Worm (Caenorhabditis elegans) whole organism, L4 larva: ENCODE measurements around the gene C52E2.2.

Experiments
- dve-1 ChIP-seq: sonication (generic microtip); optimal IDR thresholded peaks from 2 replicates; lab custom pipeline; 2017; ENCODE audit warnings: antibody characterized with exemption, mild to moderate bottlenecking, missing genetic modification characterization, missing compliant biosample characterization; ENCODE audit not compliant: insufficient read depth
- jun-1 ChIP-seq: fragments of 150-350 bp; optimal IDR thresholded peaks from 2 replicates; lab custom pipeline; 2014; ENCODE audit warnings: missing biosample characterization, missing genetic modification reagents, missing genetic modification characterization
- lin-13 ChIP-seq: fragments of 150-350 bp; optimal IDR thresholded peaks from 2 replicates; lab custom pipeline; 2014; ENCODE audit warnings: missing biosample characterization, missing genetic modification reagents, missing genetic modification characterization
- mes-2 ChIP-seq: sonication (generic microtip); optimal IDR thresholded peaks from 2 replicates; lab custom pipeline; 2016; ENCODE audit warnings: missing genotype, mild to moderate bottlenecking, missing genetic modification characterization, missing compliant biosample characterization; ENCODE audit not compliant: poor library complexity, severe bottlenecking
- nhr-28 ChIP-seq: fragments of 150-350 bp; optimal IDR thresholded peaks from 2 replicates; lab custom pipeline; 2014; ENCODE audit warnings: missing biosample characterization, missing genetic modification characterization
- pqm-1 ChIP-seq: sonication (generic microtip); optimal IDR thresholded peaks from 2 replicates; lab custom pipeline; 2017; ENCODE audit warnings: missing biosample characterization, missing genetic modification characterization
- saeg-2 ChIP-seq: fragments of 200-800 bp; sonication (Bioruptor generic); IDR thresholded peaks from 2 replicates; pipeline ENCODE4 v1.3.6; 2022; ENCODE audit warnings: missing genetic modification reagents, missing genetic modification characterization, missing compliant biosample characterization
- snpc-1.2 ChIP-seq: fragments of 200-800 bp; sonication (Bioruptor generic); IDR thresholded peaks from 2 replicates; pipeline ENCODE4 v1.3.6; 2022; ENCODE audit warnings: missing genetic modification reagents, missing genetic modification characterization, missing compliant biosample characterization
- snpc-4 ChIP-seq: fragments of 150-350 bp; optimal IDR thresholded peaks from 2 replicates; lab custom pipeline; 2014; ENCODE audit warnings: missing biosample characterization, missing genetic modification characterization
- ztf-11 ChIP-seq: fragments of 150-350 bp; optimal IDR thresholded peaks from 2 replicates; lab custom pipeline; 2014; ENCODE audit warnings: missing biosample characterization, missing genetic modification characterization

ce11 chrII:1819944-1820570, 32.5 kb upstream of the C52E2.2 start, which contains the start of gene fbxc-19:
- TF ChIP-seq ztf-11 (no peak), lin-13 (GFP tag; lab: Kevin White, UChicago) (no peak), saeg-2 (GFP tag; lab: Robert Waterston, UW) (no peak), nhr-28 (tag; lab: Kevin White, UChicago) (peak; percentile 83), jun-1 (tag; lab: Kevin White, UChicago) (peak; percentile 40), snpc-1.2 (GFP tag; lab: Robert Waterston, UW) (no peak), dve-1 (tag; lab: Kevin White, UChicago) (peak; percentile 84), pqm-1 (tag; lab: Kevin White, UChicago) (peak; percentile 87), mes-2 (peak; percentile 47), snpc-4 (tag; lab: Kevin White, UChicago) (no peak)
